Fruit fly (Drosophila melanogaster) whole organism, prepupa: ENCODE results near the gene CG13384.

Experiments
- CG16779 ChIP-seq: fragments of 200-800 bp; sonication (Bioruptor generic); optimal IDR thresholded peaks from 3 replicates; lab custom pipeline; 2017; ENCODE audit warnings: missing biosample characterization, mild to moderate bottlenecking, missing genetic modification characterization
- CG6854 ChIP-seq: fragments of 200-800 bp; sonication (Bioruptor generic); optimal IDR thresholded peaks from 2 replicates; lab custom pipeline; 2017; ENCODE audit warnings: missing biosample characterization, mild to moderate bottlenecking, missing genetic modification characterization
- CG8119 ChIP-seq: fragments of 200-800 bp; sonication (Bioruptor generic); IDR thresholded peaks from 3 replicates; pipeline ENCODE4 v1.3.6; 2022; ENCODE audit warnings: missing biosample characterization, missing genetic modification characterization
- Hr38 ChIP-seq: sonication (Bioruptor generic); optimal IDR thresholded peaks from 2 replicates; lab custom pipeline; 2016; ENCODE audit warnings: missing biosample characterization, missing genetic modification characterization
- pdm3 ChIP-seq: fragments of 200-800 bp; sonication (Bioruptor generic); optimal IDR thresholded peaks from 3 replicates; lab custom pipeline; 2016; ENCODE audit warnings: missing biosample characterization, missing genetic modification characterization

dm6 chr2L:8424662-8425208, 40.5 kb downstream of the CG13384 start:
- TF ChIP-seq pdm3 (GFP tag; lab: Kevin White, UChicago) (no peak), Hr38 (GFP tag; lab: Kevin White, UChicago) (no peak), CG6854 (GFP tag; lab: Kevin White, UChicago) (no peak), CG16779 (tag; lab: Kevin White, UChicago) (no peak), CG8119 (GFP tag; lab: Robert Waterston, UW) (no peak)
